Worm (Caenorhabditis elegans): ENCODE measurements around the gene klp-6.
A peak's percentile ranks its signal among the peaks of the same experiment; 100 is the strongest.

Gene klp-6

ce11 chrIII:5031375-5031836, 677 bp downstream of the klp-6 start:
- TF ChIP-seq hmg-4 (GFP tag; optimal IDR thresholded peaks at IDR 0.05) (peak; percentile 97), tra-4 (tag; optimal IDR thresholded peaks at IDR 0.05) (peak; percentile 83), flt-1 (GFP tag; IDR thresholded peaks at IDR 0.05) (peak; percentile 82), tbx-37 (GFP tag; conservative IDR thresholded peaks at IDR 0.05) (peak; percentile 90), aly-1 (tag; optimal IDR thresholded peaks at IDR 0.05) (peak; percentile 97), hmbx-1 (tag; optimal IDR thresholded peaks at IDR 0.05) (peak; percentile 69), scrt-1 (GFP tag; IDR thresholded peaks at IDR 0.05) (peak; percentile 88), ets-7 (tag; optimal IDR thresholded peaks at IDR 0.05) (peak; percentile 85), ceh-13 (GFP tag; optimal IDR thresholded peaks at IDR 0.05) (peak; percentile 81), pes-1 (GFP tag; IDR thresholded peaks at IDR 0.05) (peak; percentile 90), tbx-11 (GFP tag; IDR thresholded peaks at IDR 0.05) (peak; percentile 90), B0310.2 (tag; optimal IDR thresholded peaks at IDR 0.05) (peak; percentile 80), ceh-36 (tag; optimal IDR thresholded peaks at IDR 0.05) (peak; percentile 82), F13C5.2 (tag; optimal IDR thresholded peaks at IDR 0.05) (peak; percentile 91), hnd-1 (tag; optimal IDR thresholded peaks at IDR 0.05) (peak; percentile 65), sea-1 (GFP tag; conservative IDR thresholded peaks at IDR 0.05) (peak; percentile 87)

DNA sequence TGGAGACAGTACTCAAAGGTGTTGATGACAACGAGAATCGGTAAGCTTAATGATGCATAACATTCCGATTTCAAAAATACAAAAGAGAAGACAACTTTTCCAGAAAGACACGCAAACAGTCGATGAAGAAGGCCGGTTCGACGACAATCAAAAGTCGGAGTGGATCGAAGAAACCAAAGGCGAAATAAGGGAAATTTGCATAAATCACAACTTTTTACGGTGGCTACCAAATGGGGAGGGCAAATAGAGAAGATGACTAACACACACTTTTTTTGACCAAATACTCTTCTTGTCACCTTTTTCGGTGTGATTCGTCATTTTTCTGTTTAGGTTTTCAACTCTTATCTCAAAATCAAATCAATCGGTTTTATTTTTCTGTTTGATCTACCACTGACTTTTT, 5.4 kb downstream of the klp-6 start, which contains the start of gene C45G9.6:
TSS of gene C45G9.6 (plus strand) at position 301 of the 400 bp plus-strand sequence.
- TF ChIP-seq ceh-36 (tag; optimal IDR thresholded peaks at IDR 0.05) (no peak), B0310.2 (tag; optimal IDR thresholded peaks at IDR 0.05) (no peak), hmbx-1 (tag; optimal IDR thresholded peaks at IDR 0.05) (no peak), ama-1 (optimal IDR thresholded peaks at IDR 0.05) (no peak), hmg-4 (GFP tag; optimal IDR thresholded peaks at IDR 0.05) (no peak), hnd-1 (tag; optimal IDR thresholded peaks at IDR 0.05) (no peak), ets-7 (tag; optimal IDR thresholded peaks at IDR 0.05) (no peak)

- no peak for TF ChIP-seq scrt-1 (GFP tag; IDR thresholded peaks at IDR 0.05)
- no peak for TF ChIP-seq ceh-13 (GFP tag; optimal IDR thresholded peaks at IDR 0.05)
- no peak for TF ChIP-seq ama-1 (optimal IDR thresholded peaks at IDR 0.05)
- TF ChIP-seq F13C5.2 (tag; optimal IDR thresholded peaks at IDR 0.05), result no peak
- TF ChIP-seq hnd-1 (tag; optimal IDR thresholded peaks at IDR 0.05), result no peak
- TF ChIP-seq pes-1 (GFP tag; IDR thresholded peaks at IDR 0.05), result no peak
- TF ChIP-seq tbx-37 (GFP tag; conservative IDR thresholded peaks at IDR 0.05), result no peak
- no peak for TF ChIP-seq tbx-11 (GFP tag; IDR thresholded peaks at IDR 0.05)
- TF ChIP-seq ets-7 (tag; optimal IDR thresholded peaks at IDR 0.05), result no peak
- TF ChIP-seq aly-1 (tag; optimal IDR thresholded peaks at IDR 0.05), result no peak
- TF ChIP-seq flt-1 (GFP tag; IDR thresholded peaks at IDR 0.05), result no peak
- no peak for TF ChIP-seq tra-4 (tag; optimal IDR thresholded peaks at IDR 0.05)
- TF ChIP-seq hmg-4 (GFP tag; optimal IDR thresholded peaks at IDR 0.05), result no peak
- TF ChIP-seq sea-1 (GFP tag; conservative IDR thresholded peaks at IDR 0.05), result no peak
- TF ChIP-seq hmbx-1 (tag; optimal IDR thresholded peaks at IDR 0.05), result no peak
- TF ChIP-seq B0310.2 (tag; optimal IDR thresholded peaks at IDR 0.05), result no peak
- no peak for TF ChIP-seq ceh-36 (tag; optimal IDR thresholded peaks at IDR 0.05)
These were observed 11.4 kb downstream of the klp-6 start, which contains the start of gene nlp-43 for ce11 chrIII:5042112-5042511. Gene nlp-43, plus strand, starts transcription at chrIII:5042412.

DNA sequence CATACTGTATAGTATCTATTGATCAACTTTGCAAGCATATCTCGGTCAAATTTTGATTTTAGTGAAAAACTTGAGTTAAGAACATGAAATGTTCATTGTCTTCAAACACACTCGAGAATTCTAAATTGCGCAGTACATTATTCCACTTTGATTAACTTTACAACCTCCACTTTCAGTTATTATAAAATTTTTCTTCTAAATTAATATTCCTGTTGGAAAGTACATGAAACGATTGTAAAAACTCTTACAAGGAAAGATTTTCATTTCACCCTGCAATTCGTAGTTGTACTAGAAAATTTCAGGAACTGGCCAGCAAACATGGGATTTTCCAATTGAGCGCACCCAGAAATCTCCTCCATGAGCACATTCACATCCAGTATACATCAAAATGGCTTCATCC, 14.0 kb downstream of the klp-6 start, which contains the start of gene C45G9.14:
TSS of gene C45G9.14 (plus strand) at position 301 of the 400 bp plus-strand sequence.
- TF ChIP-seq pes-1 (GFP tag; IDR thresholded peaks at IDR 0.05) (no peak), tbx-11 (GFP tag; IDR thresholded peaks at IDR 0.05) (no peak), hmbx-1 (tag; optimal IDR thresholded peaks at IDR 0.05) (no peak), hnd-1 (tag; optimal IDR thresholded peaks at IDR 0.05) (no peak), ama-1 (optimal IDR thresholded peaks at IDR 0.05) (no peak), sea-1 (GFP tag; conservative IDR thresholded peaks at IDR 0.05) (no peak), flt-1 (GFP tag; IDR thresholded peaks at IDR 0.05) (no peak), scrt-1 (GFP tag; IDR thresholded peaks at IDR 0.05) (no peak), tra-4 (tag; optimal IDR thresholded peaks at IDR 0.05) (no peak), ceh-13 (GFP tag; optimal IDR thresholded peaks at IDR 0.05) (no peak), ets-7 (tag; optimal IDR thresholded peaks at IDR 0.05) (no peak), hmg-4 (GFP tag; optimal IDR thresholded peaks at IDR 0.05) (no peak), ceh-36 (tag; optimal IDR thresholded peaks at IDR 0.05) (no peak), F13C5.2 (tag; optimal IDR thresholded peaks at IDR 0.05) (no peak)

ce11 chrIII:5047175-5047574, 16.4 kb downstream of the klp-6 start, which contains the start of gene txbp-3:
Gene txbp-3, minus strand, starts transcription at chrIII:5047459.
- TF ChIP-seq tra-4 (tag; optimal IDR thresholded peaks at IDR 0.05) (no peak), pes-1 (GFP tag; IDR thresholded peaks at IDR 0.05) (no peak), scrt-1 (GFP tag; IDR thresholded peaks at IDR 0.05) (no peak), hnd-1 (tag; optimal IDR thresholded peaks at IDR 0.05) (no peak), sea-1 (GFP tag; conservative IDR thresholded peaks at IDR 0.05) (no peak), tbx-37 (GFP tag; conservative IDR thresholded peaks at IDR 0.05) (no peak), aly-1 (tag; optimal IDR thresholded peaks at IDR 0.05) (no peak), B0310.2 (tag; optimal IDR thresholded peaks at IDR 0.05) (no peak), ets-7 (tag; optimal IDR thresholded peaks at IDR 0.05) (no peak), hmbx-1 (tag; optimal IDR thresholded peaks at IDR 0.05) (no peak), flt-1 (GFP tag; IDR thresholded peaks at IDR 0.05) (no peak), ama-1 (optimal IDR thresholded peaks at IDR 0.05) (no peak), F13C5.2 (tag; optimal IDR thresholded peaks at IDR 0.05) (no peak), hmg-4 (GFP tag; optimal IDR thresholded peaks at IDR 0.05) (no peak)

DNA sequence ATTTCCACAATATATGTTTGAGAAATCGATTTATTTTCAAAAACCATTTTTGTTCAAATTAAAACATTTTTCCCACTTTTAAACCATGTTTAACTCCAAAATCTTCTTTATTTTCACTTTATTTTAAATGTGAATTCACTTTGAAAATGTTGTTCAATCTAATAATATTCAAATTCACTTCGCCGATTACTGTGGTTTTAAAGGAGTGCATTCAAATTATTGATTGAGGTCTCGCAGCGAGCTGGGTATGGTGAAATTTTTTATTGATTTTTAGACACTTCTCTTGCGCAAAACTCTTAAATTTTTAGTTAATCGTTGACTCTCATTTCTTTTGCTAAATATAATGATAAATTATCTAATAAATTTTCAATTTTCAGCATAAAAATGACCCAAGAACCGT, 17.0 kb downstream of the klp-6 start, which contains the start of gene C45G9.5:
TSS of gene C45G9.5 (plus strand) at position 378 of the 400 bp plus-strand sequence.
- no peak for TF ChIP-seq tra-4 (tag; optimal IDR thresholded peaks at IDR 0.05)
- TF ChIP-seq ceh-13 (GFP tag; optimal IDR thresholded peaks at IDR 0.05), result no peak
- no peak for TF ChIP-seq sea-1 (GFP tag; conservative IDR thresholded peaks at IDR 0.05)
- no peak for TF ChIP-seq tbx-37 (GFP tag; conservative IDR thresholded peaks at IDR 0.05)
- no peak for TF ChIP-seq B0310.2 (tag; optimal IDR thresholded peaks at IDR 0.05)

DNA sequence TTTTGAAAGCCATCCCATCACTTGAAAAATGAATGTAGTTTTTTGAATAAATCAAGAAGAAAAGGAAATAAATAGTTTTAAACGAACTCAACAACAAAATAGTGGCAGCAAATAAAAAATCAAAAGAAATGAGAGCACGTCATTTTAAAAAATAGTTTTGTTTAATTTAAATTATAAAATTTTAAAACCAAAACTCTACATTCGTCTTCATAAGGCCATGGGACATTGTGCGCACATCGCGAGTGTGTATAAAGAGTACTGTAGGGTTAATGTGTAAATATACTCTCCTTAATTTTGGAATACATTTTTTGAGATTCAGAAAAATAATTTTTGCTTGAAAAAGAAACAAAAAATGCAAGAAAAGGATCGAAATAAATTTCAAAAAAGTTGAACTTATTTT, 21.2 kb downstream of the klp-6 start, which contains the start of gene C45G9.15:
TSS of gene C45G9.15 (minus strand) at position 101 of the 400 bp plus-strand sequence.
- TF ChIP-seq hmg-4 (GFP tag; optimal IDR thresholded peaks at IDR 0.05) (no peak), pes-1 (GFP tag; IDR thresholded peaks at IDR 0.05) (no peak), hnd-1 (tag; optimal IDR thresholded peaks at IDR 0.05) (no peak), hmbx-1 (tag; optimal IDR thresholded peaks at IDR 0.05) (no peak), tra-4 (tag; optimal IDR thresholded peaks at IDR 0.05) (no peak), ama-1 (optimal IDR thresholded peaks at IDR 0.05) (no peak), B0310.2 (tag; optimal IDR thresholded peaks at IDR 0.05) (no peak), ceh-36 (tag; optimal IDR thresholded peaks at IDR 0.05) (no peak), tbx-11 (GFP tag; IDR thresholded peaks at IDR 0.05) (no peak), ceh-13 (GFP tag; optimal IDR thresholded peaks at IDR 0.05) (no peak), flt-1 (GFP tag; IDR thresholded peaks at IDR 0.05) (no peak), scrt-1 (GFP tag; IDR thresholded peaks at IDR 0.05) (no peak), ets-7 (tag; optimal IDR thresholded peaks at IDR 0.05) (no peak), tbx-37 (GFP tag; conservative IDR thresholded peaks at IDR 0.05) (no peak)
